Fruit fly (Drosophila melanogaster) whole organism, wandering third instar larva: ENCODE data around the gene baf.

Experiments used
- CG9705 ChIP-seq: fragments of 200-800 bp; sonication (Bioruptor generic); optimal IDR thresholded peaks from 2 replicates; lab custom pipeline; 2018; ENCODE audit warnings: missing biosample characterization, mild to moderate bottlenecking, missing genetic modification characterization
- Hr78 ChIP-seq: fragments of >200 bp; optimal IDR thresholded peaks from 2 replicates; lab custom pipeline; 2017; ENCODE audit warnings: missing biosample characterization, missing genetic modification characterization
- Mio ChIP-seq: sonication (Bioruptor generic); optimal IDR thresholded peaks from 2 replicates; lab custom pipeline; 2016; ENCODE audit warnings: missing biosample characterization, missing genetic modification characterization
- h ChIP-seq: fragments of 200-800 bp; sonication (Bioruptor generic); optimal IDR thresholded peaks from 3 replicates; lab custom pipeline; 2016; ENCODE audit warnings: missing biosample characterization, mild to moderate bottlenecking, missing genetic modification characterization
- lola ChIP-seq: fragments of >200 bp; optimal IDR thresholded peaks from 2 replicates; lab custom pipeline; 2017; ENCODE audit warnings: missing biosample characterization, missing genetic modification characterization
- pan ChIP-seq: fragments of >200 bp; optimal IDR thresholded peaks from 2 replicates; lab custom pipeline; 2017
- rgr ChIP-seq: fragments of 200-800 bp; sonication (Bioruptor generic); optimal IDR thresholded peaks from 3 replicates; lab custom pipeline; 2016; ENCODE audit warnings: missing biosample characterization, mild to moderate bottlenecking, missing genetic modification characterization
- usp ChIP-seq: fragments of >200 bp; optimal IDR thresholded peaks from 2 replicates; lab custom pipeline; 2017; ENCODE audit warnings: missing biosample characterization, missing genetic modification characterization

- TF ChIP-seq lola (GFP tag; lab: Kevin White, UChicago) (no peak), CG9705 (GFP tag; lab: Kevin White, UChicago) (no peak), Hr78 (GFP tag; lab: Kevin White, UChicago) (no peak), Mio (GFP tag; lab: Kevin White, UChicago) (no peak), h (GFP tag; lab: Kevin White, UChicago) (no peak), pan (lab: Kevin White, UChicago) (no peak), usp (GFP tag; lab: Kevin White, UChicago) (no peak), rgr (no peak)
These were observed 31.2 kb upstream of the baf start, which contains the start of gene CG7227 for dm6 chr2L:7998080-7998457.
